Worm (Caenorhabditis elegans) whole organism, L2 larva: ENCODE measurements around the gene Y108F1.5.
A peak's percentile ranks its signal among the peaks of the same experiment; 100 is the strongest.
"Not testable (repeated sequence)": the region's sequence is repeated elsewhere in the genome, so short reads cannot be mapped to it uniquely, and the experiment has no call there.

Source experiments
- C34F6.9 ChIP-seq: fragments of 150-350 bp; optimal IDR thresholded peaks from 2 replicates; lab custom pipeline; 2014; ENCODE audit warnings: missing biosample characterization, missing genetic modification characterization
- F13H6.1 ChIP-seq: sonication (generic microtip); optimal IDR thresholded peaks from 2 replicates; lab custom pipeline; 2016; ENCODE audit warnings: missing genetic modification characterization, missing compliant biosample characterization
- R02D3.7 ChIP-seq: fragments of 150-350 bp; optimal IDR thresholded peaks from 2 replicates; lab custom pipeline; 2014; ENCODE audit warnings: missing biosample characterization, missing genetic modification characterization
- Y55F3AM.14 ChIP-seq: fragments of 200-800 bp; sonication (Bioruptor generic); optimal IDR thresholded peaks from 2 replicates; lab custom pipeline; 2018; ENCODE audit warnings: mild to moderate bottlenecking, missing genetic modification characterization, missing compliant biosample characterization
- alr-1 ChIP-seq: fragments of 150-350 bp; optimal IDR thresholded peaks from 2 replicates; lab custom pipeline; 2014; ENCODE audit warnings: missing biosample characterization, missing genetic modification characterization
- aly-2 ChIP-seq: fragments of 150-350 bp; optimal IDR thresholded peaks from 2 replicates; lab custom pipeline; 2014; ENCODE audit warnings: missing biosample characterization, missing genetic modification characterization
- ama-1 ChIP-seq: fragments of 150-350 bp; optimal IDR thresholded peaks from 2 replicates; lab custom pipeline; 2018; ENCODE audit warnings: inconsistent platforms
- blmp-1 ChIP-seq: sonication (generic microtip); optimal IDR thresholded peaks from 2 replicates; lab custom pipeline; 2017; ENCODE audit warnings: missing genetic modification characterization, mild to moderate bottlenecking, missing compliant biosample characterization, antibody characterized with exemption, moderate library complexity; ENCODE audit not compliant: insufficient read depth
- ceh-16 ChIP-seq: fragments of 150-350 bp; optimal IDR thresholded peaks from 2 replicates; lab custom pipeline; 2014; ENCODE audit warnings: missing biosample characterization, missing genetic modification characterization
- ceh-82 ChIP-seq: fragments of 150-350 bp; optimal IDR thresholded peaks from 2 replicates; lab custom pipeline; 2014; ENCODE audit warnings: missing biosample characterization, missing genetic modification characterization
- crh-2 ChIP-seq: sonication (generic microtip); optimal IDR thresholded peaks from 2 replicates; lab custom pipeline; 2017; ENCODE audit warnings: missing biosample characterization, missing genetic modification characterization
- egl-27 ChIP-seq: sonication (generic microtip); optimal IDR thresholded peaks from 3 replicates; lab custom pipeline; 2017; ENCODE audit warnings: missing biosample characterization, missing genetic modification reagents, missing genetic modification characterization
- elt-1 ChIP-seq: fragments of 150-350 bp; optimal IDR thresholded peaks from 2 replicates; lab custom pipeline; 2014; ENCODE audit warnings: missing biosample characterization, missing genetic modification characterization
- fos-1 ChIP-seq: fragments of 150-350 bp; optimal IDR thresholded peaks from 2 replicates; lab custom pipeline; 2014; ENCODE audit warnings: missing biosample characterization, missing genetic modification characterization
- gmeb-1 ChIP-seq: fragments of 150-350 bp; optimal IDR thresholded peaks from 2 replicates; lab custom pipeline; 2014; ENCODE audit warnings: missing biosample characterization, missing genetic modification characterization
- lin-11 ChIP-seq: fragments of 150-350 bp; sonication (generic microtip); optimal IDR thresholded peaks from 2 replicates; lab custom pipeline; 2014; ENCODE audit warnings: missing biosample characterization, missing genetic modification characterization, inconsistent platforms, mixed read lengths
- lsy-2 ChIP-seq, 2 experiments: fragments of 150-350 bp in 1 of 2; sonication (generic microtip) in 1 of 2; optimal IDR thresholded peaks; 2 replicates each; lab custom pipeline; 2014 to 2017; ENCODE audit warnings: missing biosample characterization in 2 of 2, missing genetic modification characterization in 2 of 2
- mab-5 ChIP-seq: fragments of 150-350 bp; optimal IDR thresholded peaks from 2 replicates; lab custom pipeline; 2014; ENCODE audit warnings: missing biosample characterization, missing genetic modification characterization
- mdl-1 ChIP-seq, 2 experiments: fragments of 150-350 bp in 1 of 2; sonication (generic microtip) in 1 of 2; optimal IDR thresholded peaks; 2 replicates each; lab custom pipeline; 2017; ENCODE audit warnings: missing biosample characterization in 2 of 2, missing genetic modification characterization in 2 of 2
- nhr-11 ChIP-seq: fragments of 150-350 bp; optimal IDR thresholded peaks from 2 replicates; lab custom pipeline; 2014; ENCODE audit warnings: missing biosample characterization, missing genetic modification characterization
- nhr-12 ChIP-seq: fragments of 150-350 bp; optimal IDR thresholded peaks from 2 replicates; lab custom pipeline; 2014; ENCODE audit warnings: missing biosample characterization, missing genetic modification characterization
- nhr-23 ChIP-seq: fragments of 150-350 bp; optimal IDR thresholded peaks from 2 replicates; lab custom pipeline; 2014; ENCODE audit warnings: missing biosample characterization, missing genetic modification reagents, missing genetic modification characterization
- nhr-237 ChIP-seq: fragments of 150-350 bp; optimal IDR thresholded peaks from 2 replicates; lab custom pipeline; 2014; ENCODE audit warnings: missing biosample characterization, missing genetic modification characterization
- nhr-25 ChIP-seq: fragments of 150-350 bp; sonication (generic microtip); optimal IDR thresholded peaks from 3 replicates; lab custom pipeline; 2014; ENCODE audit warnings: missing biosample characterization, missing genetic modification characterization
- nhr-77 ChIP-seq: fragments of 150-350 bp; optimal IDR thresholded peaks from 2 replicates; lab custom pipeline; 2014; ENCODE audit warnings: missing biosample characterization, missing genetic modification characterization
- peb-1 ChIP-seq: fragments of 150-350 bp; optimal IDR thresholded peaks from 2 replicates; lab custom pipeline; 2014; ENCODE audit warnings: missing biosample characterization, missing genetic modification characterization
- sem-4 ChIP-seq: fragments of 150-350 bp; optimal IDR thresholded peaks from 2 replicates; lab custom pipeline; 2014; ENCODE audit warnings: missing biosample characterization, missing genetic modification reagents, missing genetic modification characterization
- skn-1 ChIP-seq: sonication (generic microtip); optimal IDR thresholded peaks from 2 replicates; lab custom pipeline; 2017; ENCODE audit warnings: missing biosample characterization, missing genetic modification characterization
- sma-3 ChIP-seq: sonication (generic microtip); optimal IDR thresholded peaks from 2 replicates; lab custom pipeline; 2016; ENCODE audit warnings: missing genetic modification reagents, missing genetic modification characterization, missing compliant biosample characterization
- snpc-4 ChIP-seq: fragments of 150-350 bp; optimal IDR thresholded peaks from 2 replicates; lab custom pipeline; 2014; ENCODE audit warnings: missing biosample characterization, missing genetic modification characterization
- unc-39 ChIP-seq: fragments of 150-350 bp; optimal IDR thresholded peaks from 2 replicates; lab custom pipeline; 2014; ENCODE audit warnings: missing biosample characterization, missing genetic modification characterization
- unc-55 ChIP-seq: fragments of 150-350 bp; sonication (generic microtip); optimal IDR thresholded peaks from 3 replicates; lab custom pipeline; 2014; ENCODE audit warnings: missing biosample characterization, missing genetic modification reagents, missing genetic modification characterization
- ztf-1 ChIP-seq: fragments of 200-800 bp; sonication (Bioruptor generic); conservative IDR thresholded peaks from 2 replicates; pipeline ENCODE4 v1.3.6; 2022; ENCODE audit warnings: missing genetic modification characterization, missing compliant biosample characterization
- ztf-11 ChIP-seq: sonication (generic microtip); optimal IDR thresholded peaks from 2 replicates; lab custom pipeline; 2017; ENCODE audit warnings: missing biosample characterization, missing genetic modification characterization

Gene Y108F1.5

DNA sequence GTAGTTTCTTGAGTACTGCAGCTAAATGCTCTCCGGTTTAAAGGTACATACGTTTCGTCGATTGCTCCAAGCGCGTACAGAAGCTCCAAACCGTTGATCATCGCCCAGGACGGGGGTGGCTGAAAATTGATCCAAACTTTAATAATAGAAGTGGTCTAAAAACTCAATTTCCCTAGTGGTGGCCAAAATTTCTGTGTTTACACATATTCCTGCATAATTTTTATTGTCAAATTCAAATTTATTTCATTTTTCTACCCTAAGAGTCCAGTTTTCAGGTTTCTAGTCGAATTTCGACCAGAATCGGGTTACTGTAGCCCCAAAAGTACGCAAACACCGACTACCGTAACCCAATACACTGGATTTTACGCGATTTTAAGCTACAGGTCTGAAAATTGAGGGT is at the start of gene Y108F1.5:
Gene Y108F1.5 (minus strand): TSS at position 101 of the 400 bp plus-strand sequence.
- TF ChIP-seq mdl-1 (tag; optimal IDR thresholded peaks at IDR 0.05; lab: Kevin White, UChicago); lsy-2 (tag; optimal IDR thresholded peaks at IDR 0.05; lab: Kevin White, UChicago); mab-5 (tag; lab: Kevin White, UChicago): not testable (repeated sequence)

ce11 chrX:322223-322622 is 48.4 kb upstream of the Y108F1.5 start, which contains the start of gene M02E1.3:
Gene M02E1.3, plus strand, starts transcription at chrX:322523.
- TF ChIP-seq nhr-12 (tag; lab: Kevin White, UChicago); unc-55 (GFP tag; lab: Kevin White, UChicago); sem-4: not testable (repeated sequence)

DNA sequence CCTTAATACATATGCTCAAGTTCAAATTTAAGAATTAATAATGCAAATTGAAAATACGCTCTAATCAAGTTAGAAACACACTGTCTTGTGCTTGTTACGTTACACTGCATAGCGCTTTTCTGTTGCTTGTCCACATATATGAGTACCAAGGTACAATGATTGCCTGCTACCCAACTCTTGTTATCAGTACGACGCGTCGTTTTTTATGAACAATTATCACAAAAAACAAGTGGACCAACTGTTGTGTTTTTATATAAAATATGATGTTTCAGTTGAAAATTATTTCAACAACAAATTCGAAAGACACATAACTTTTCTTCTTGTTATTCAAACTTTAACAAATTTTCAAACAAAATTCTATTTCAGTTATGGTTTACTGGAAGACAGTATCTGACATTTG is 39.1 kb upstream of the Y108F1.5 start, which contains the start of gene M02E1.4:
Gene M02E1.4 (plus strand): TSS at position 367 of the 400 bp plus-strand sequence.
- TF ChIP-seq crh-2 (tag; lab: Kevin White, UChicago), result peak; percentile 0
- no peak for TF ChIP-seq elt-1 (tag; lab: Kevin White, UChicago)

ce11 chrX:312238-312637 is 38.4 kb upstream of the Y108F1.5 start:
- TF ChIP-seq Y55F3AM.14 (GFP tag; lab: Kevin White, UChicago) (no peak), aly-2 (tag; lab: Kevin White, UChicago) (no peak), elt-1 (tag; lab: Kevin White, UChicago) (no peak), nhr-11 (tag; lab: Kevin White, UChicago) (no peak), blmp-1 (no peak), nhr-77 (tag; lab: Kevin White, UChicago) (no peak), mdl-1 (tag; optimal IDR thresholded peaks at IDR 0.05; lab: Kevin White, UChicago) (no peak), gmeb-1 (tag; lab: Kevin White, UChicago) (no peak), ztf-11 (no peak), alr-1 (no peak), fos-1 (tag; lab: Kevin White, UChicago) (no peak), ceh-82 (tag; lab: Kevin White, UChicago) (no peak), ama-1 (lab: Kevin White, UChicago) (no peak)

ce11 chrX:311211-311610 is 37.4 kb upstream of the Y108F1.5 start, which contains the start of gene nlp-64:
Gene nlp-64, minus strand, starts transcription at chrX:311311.
- TF ChIP-seq alr-1 (no peak), ama-1 (lab: Kevin White, UChicago) (no peak)

DNA sequence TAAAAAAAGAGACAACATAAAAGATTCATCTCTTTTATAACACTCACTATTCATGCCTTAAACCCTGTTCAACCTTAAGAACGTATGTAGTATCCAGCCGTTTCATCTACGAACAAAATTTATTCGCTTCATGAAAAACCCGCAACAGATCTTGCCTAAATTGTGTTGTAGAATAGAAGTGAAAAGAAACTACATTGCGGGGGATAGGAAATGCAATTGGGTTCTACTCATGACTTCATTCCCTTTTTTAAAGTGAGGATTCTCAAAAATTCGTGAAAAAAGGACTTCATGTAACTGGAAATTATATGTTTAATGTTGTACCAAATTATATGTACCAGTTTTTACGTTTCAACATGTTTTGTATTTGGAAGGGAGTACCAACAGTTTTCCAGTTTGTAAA is 35.3 kb upstream of the Y108F1.5 start:
- TF ChIP-seq nhr-25 (no peak), ceh-16 (tag; lab: Kevin White, UChicago) (no peak), snpc-4 (tag; lab: Kevin White, UChicago) (no peak), sem-4 (no peak), sma-3 (GFP tag; lab: Kevin White, UChicago) (no peak), peb-1 (tag; lab: Kevin White, UChicago) (no peak), egl-27 (tag; lab: Kevin White, UChicago) (no peak), nhr-237 (tag; lab: Kevin White, UChicago) (no peak), nhr-23 (no peak), alr-1 (no peak), ztf-1 (GFP tag; lab: Robert Waterston, UW) (no peak), nhr-11 (tag; lab: Kevin White, UChicago) (no peak), unc-55 (GFP tag; lab: Kevin White, UChicago) (no peak), ztf-11 (no peak), nhr-12 (tag; lab: Kevin White, UChicago) (no peak), skn-1 (no peak), R02D3.7 (tag; lab: Kevin White, UChicago) (no peak), C34F6.9 (no peak)
- TF ChIP-seq, all 48 proteins: peak for 0

- TF ChIP-seq lsy-2 (tag; optimal IDR thresholded peaks at IDR 0.05; lab: Kevin White, UChicago), result no peak
- no peak for TF ChIP-seq unc-39 (tag; lab: Kevin White, UChicago)
- TF ChIP-seq nhr-237 (tag; lab: Kevin White, UChicago), result no peak
- no peak for TF ChIP-seq nhr-25
- TF ChIP-seq mdl-1 (tag; optimal IDR thresholded peaks at IDR 0.05; lab: Kevin White, UChicago), result no peak
- no peak for TF ChIP-seq unc-55 (GFP tag; lab: Kevin White, UChicago)
- TF ChIP-seq fos-1 (tag; lab: Kevin White, UChicago), result no peak
- TF ChIP-seq nhr-77 (tag; lab: Kevin White, UChicago), result no peak
- TF ChIP-seq lin-11 (tag; lab: Kevin White, UChicago), result no peak
- no peak for TF ChIP-seq F13H6.1 (tag; lab: Kevin White, UChicago)
- TF ChIP-seq ceh-82 (tag; lab: Kevin White, UChicago), result no peak
- no peak for TF ChIP-seq skn-1
- TF ChIP-seq snpc-4 (tag; lab: Kevin White, UChicago), result no peak
- no peak for TF ChIP-seq sem-4
- no peak for TF ChIP-seq C34F6.9
- TF ChIP-seq nhr-12 (tag; lab: Kevin White, UChicago), result no peak
- TF ChIP-seq crh-2 (tag; lab: Kevin White, UChicago), result no peak
- TF ChIP-seq ceh-16 (tag; lab: Kevin White, UChicago), result no peak
These were observed 31.2 kb upstream of the Y108F1.5 start for ce11 chrX:305057-305456.
